Fruit fly (Drosophila melanogaster) whole organism, embryonic: ENCODE measurements around the gene THG.

Source experiments
- CG10267 ChIP-seq: fragments of 200-800 bp; sonication (Bioruptor generic); optimal IDR thresholded peaks from 2 replicates; lab custom pipeline; 2018; ENCODE audit warnings: missing biosample characterization, mild to moderate bottlenecking, missing genetic modification characterization, moderate library complexity
- CG10543 ChIP-seq: fragments of 200-800 bp; sonication (Bioruptor generic); optimal IDR thresholded peaks from 3 replicates; lab custom pipeline; 2017; ENCODE audit warnings: missing biosample characterization, mild to moderate bottlenecking, missing genetic modification characterization, moderate library complexity
- CG10654 ChIP-seq: fragments of 200-800 bp; sonication (Bioruptor generic); optimal IDR thresholded peaks from 2 replicates; lab custom pipeline; 2016; ENCODE audit warnings: missing biosample characterization, missing genetic modification characterization
- CG11456 ChIP-seq: fragments of 200-800 bp; sonication (Bioruptor generic); IDR thresholded peaks from 3 replicates; pipeline ENCODE4 v1.3.6; 2022; ENCODE audit warnings: missing biosample characterization, missing genetic modification characterization
- CG12155 ChIP-seq: fragments of 200-800 bp; sonication (Bioruptor generic); optimal IDR thresholded peaks from 3 replicates; lab custom pipeline; 2016; ENCODE audit warnings: missing biosample characterization, missing genetic modification characterization
- CG12236 ChIP-seq: fragments of 200-800 bp; sonication (Bioruptor generic); optimal IDR thresholded peaks from 2 replicates; lab custom pipeline; 2016; ENCODE audit warnings: missing biosample characterization, missing genetic modification characterization
- CG15514 ChIP-seq: fragments of 200-800 bp; sonication (Bioruptor generic); optimal IDR thresholded peaks from 3 replicates; lab custom pipeline; 2017; ENCODE audit warnings: missing biosample characterization, missing genetic modification characterization, mild to moderate bottlenecking, moderate library complexity, missing genetic modification reagents
- CG17612 ChIP-seq: fragments of 200-800 bp; sonication (Bioruptor generic); IDR thresholded peaks from 2 replicates; pipeline ENCODE4 v1.3.6; 2022; ENCODE audit warnings: missing biosample characterization, missing genetic modification characterization
- CG32532 ChIP-seq: fragments of 200-800 bp; sonication (Bioruptor generic); IDR thresholded peaks from 2 replicates; pipeline ENCODE4 v1.3.6; 2022; ENCODE audit warnings: missing biosample characterization, missing genetic modification characterization
- CG34224 ChIP-seq: fragments of 200-800 bp; sonication (Bioruptor generic); IDR thresholded peaks from 3 replicates; pipeline ENCODE4 v1.3.6; 2022; ENCODE audit warnings: missing biosample characterization, missing genetic modification characterization; ENCODE audit not compliant: partially characterized antibody
- CG42726 ChIP-seq: fragments of 200-800 bp; sonication (Bioruptor generic); IDR thresholded peaks from 2 replicates; pipeline ENCODE4 v1.3.6; 2022; ENCODE audit warnings: missing biosample characterization, missing genetic modification characterization; ENCODE audit not compliant: partially characterized antibody
- CG7987 ChIP-seq: fragments of 200-800 bp; sonication (Bioruptor generic); optimal IDR thresholded peaks from 2 replicates; lab custom pipeline; 2018; ENCODE audit warnings: missing biosample characterization, mild to moderate bottlenecking, missing genetic modification characterization, moderate library complexity
- CG9932 ChIP-seq: fragments of 200-800 bp; sonication (Bioruptor generic); IDR thresholded peaks from 2 replicates; pipeline ENCODE4 v1.3.6; 2022; ENCODE audit warnings: missing biosample characterization, missing genetic modification characterization
- CHES-1-like ChIP-seq: fragments of 200-800 bp; sonication (Bioruptor generic); optimal IDR thresholded peaks from 2 replicates; lab custom pipeline; 2016; ENCODE audit warnings: missing biosample characterization, missing genetic modification characterization
- Dad ChIP-seq: fragments of 200-800 bp; sonication (Bioruptor generic); optimal IDR thresholded peaks from 3 replicates; lab custom pipeline; 2016; ENCODE audit warnings: missing biosample characterization, missing genetic modification characterization
- Dp ChIP-seq: fragments of 200-800 bp; sonication (Bioruptor generic); optimal IDR thresholded peaks from 2 replicates; lab custom pipeline; 2018; ENCODE audit warnings: missing biosample characterization, mild to moderate bottlenecking, missing genetic modification characterization, moderate library complexity
- E2f2 ChIP-seq: fragments of 200-800 bp; sonication (Bioruptor generic); IDR thresholded peaks from 2 replicates; pipeline ENCODE4 v1.3.6; 2022; ENCODE audit warnings: missing biosample characterization, missing genetic modification characterization
- Ets65A ChIP-seq: fragments of 200-800 bp; sonication (Bioruptor generic); peaks from one replicate; lab custom pipeline; 2016; ENCODE audit warnings: missing biosample characterization, missing genetic modification characterization
- H15 ChIP-seq: fragments of 200-800 bp; sonication (Bioruptor generic); IDR thresholded peaks from 3 replicates; pipeline ENCODE4 v1.3.6; 2022; ENCODE audit warnings: missing biosample characterization, missing genetic modification characterization
- HLH3B ChIP-seq: fragments of 200-800 bp; sonication (Bioruptor generic); IDR thresholded peaks from 2 replicates; pipeline ENCODE4 v1.3.6; 2022; ENCODE audit warnings: missing biosample characterization, missing genetic modification characterization
- HLH54F ChIP-seq: fragments of 200-800 bp; sonication (Bioruptor generic); optimal IDR thresholded peaks from 3 replicates; lab custom pipeline; 2016; ENCODE audit warnings: missing biosample characterization, missing genetic modification characterization
- Hr3 ChIP-seq: fragments of 200-800 bp; sonication (Bioruptor generic); optimal IDR thresholded peaks from 3 replicates; lab custom pipeline; 2016; ENCODE audit warnings: missing biosample characterization, missing genetic modification characterization
- MBD-R2 ChIP-seq: fragments of 200-800 bp; sonication (Bioruptor generic); IDR thresholded peaks from 2 replicates; pipeline ENCODE4 v1.3.6; 2022; ENCODE audit warnings: missing biosample characterization, missing genetic modification characterization
- Mrtf ChIP-seq: fragments of 200-800 bp; sonication (Bioruptor generic); IDR thresholded peaks from 3 replicates; pipeline ENCODE4 v1.3.6; 2022; ENCODE audit warnings: missing biosample characterization, missing genetic modification characterization
- Trl ChIP-seq, 3 experiments: fragments of >200 bp in 2 of 3; fragments of 200-800 bp in 1 of 3; sonication (Bioruptor generic) in 1 of 3; optimal IDR thresholded peaks; 2 replicates in 1 of 3; 3 replicates in 2 of 3; lab custom pipeline; 2016 to 2017; ENCODE audit warnings: missing biosample characterization in 1 of 3, missing genetic modification characterization in 1 of 3
- al ChIP-seq: fragments of 200-800 bp; sonication (Bioruptor generic); IDR thresholded peaks from 2 replicates; pipeline ENCODE4 v1.3.6; 2022; ENCODE audit warnings: missing biosample characterization, missing genetic modification characterization
- bbx ChIP-seq: fragments of 200-800 bp; sonication (Bioruptor generic); IDR thresholded peaks from 2 replicates; pipeline ENCODE4 v1.3.6; 2022; ENCODE audit warnings: missing biosample characterization, missing genetic modification characterization; ENCODE audit not compliant: partially characterized antibody
- chif ChIP-seq, 2 experiments: fragments of 200-800 bp; sonication (Bioruptor generic); optimal IDR thresholded peaks; 3 replicates each; lab custom pipeline; 2016; ENCODE audit warnings: missing biosample characterization in 2 of 2, missing genetic modification characterization in 2 of 2
- chm ChIP-seq: fragments of 200-800 bp; sonication (Bioruptor generic); IDR thresholded peaks from 2 replicates; pipeline ENCODE4 v1.3.6; 2022; ENCODE audit warnings: missing biosample characterization, missing genetic modification characterization
- disco-r ChIP-seq: fragments of 200-800 bp; sonication (Bioruptor generic); optimal IDR thresholded peaks from 2 replicates; lab custom pipeline; 2016; ENCODE audit warnings: missing biosample characterization, missing genetic modification characterization
- fu2 ChIP-seq: fragments of 200-800 bp; sonication (Bioruptor generic); optimal IDR thresholded peaks from 2 replicates; lab custom pipeline; 2016; ENCODE audit warnings: missing biosample characterization, missing genetic modification characterization
- gce ChIP-seq: fragments of 200-800 bp; sonication (Bioruptor generic); IDR thresholded peaks from 3 replicates; pipeline ENCODE4 v1.3.6; 2022; ENCODE audit warnings: missing biosample characterization, missing genetic modification characterization
- gsb ChIP-seq: fragments of 200-800 bp; sonication (Bioruptor generic); IDR thresholded peaks from 2 replicates; pipeline ENCODE4 v1.3.6; 2022; ENCODE audit warnings: missing biosample characterization, missing genetic modification characterization
- gt ChIP-seq: fragments of 200-800 bp; sonication (Bioruptor generic); IDR thresholded peaks from 2 replicates; pipeline ENCODE4 v1.3.6; 2022; ENCODE audit warnings: missing biosample characterization, missing genetic modification characterization
- insv ChIP-seq, 2 experiments: fragments of 200-800 bp; sonication (Bioruptor generic); optimal IDR thresholded peaks; 3 replicates each; lab custom pipeline; 2016 to 2018; ENCODE audit warnings: missing biosample characterization in 2 of 2, missing genetic modification characterization in 2 of 2
- kni ChIP-seq: fragments of 200-800 bp; sonication (Bioruptor generic); optimal IDR thresholded peaks from 3 replicates; lab custom pipeline; 2017; ENCODE audit warnings: mild to moderate bottlenecking, missing biosample characterization, missing genetic modification reagents, missing genetic modification characterization
- lbe ChIP-seq: fragments of 200-800 bp; sonication (Bioruptor generic); optimal IDR thresholded peaks from 2 replicates; lab custom pipeline; 2016; ENCODE audit warnings: missing biosample characterization, mild to moderate bottlenecking, missing genetic modification characterization
- lilli ChIP-seq: fragments of 200-800 bp; sonication (Bioruptor generic); optimal IDR thresholded peaks from 3 replicates; lab custom pipeline; 2016; ENCODE audit warnings: missing biosample characterization, missing genetic modification characterization
- lmd ChIP-seq: fragments of 200-800 bp; sonication (Bioruptor generic); IDR thresholded peaks from 2 replicates; pipeline ENCODE4 v1.3.6; 2022; ENCODE audit warnings: missing biosample characterization, missing genetic modification characterization
- nmo ChIP-seq: fragments of 200-800 bp; sonication (Bioruptor generic); optimal IDR thresholded peaks from 2 replicates; lab custom pipeline; 2018; ENCODE audit warnings: missing biosample characterization, mild to moderate bottlenecking, missing genetic modification characterization, moderate library complexity
- org-1 ChIP-seq: fragments of 200-800 bp; sonication (Bioruptor generic); optimal IDR thresholded peaks from 2 replicates; lab custom pipeline; 2017; ENCODE audit warnings: missing biosample characterization, missing genetic modification characterization
- pfk ChIP-seq: fragments of 200-800 bp; sonication (Bioruptor generic); optimal IDR thresholded peaks from 2 replicates; lab custom pipeline; 2018; ENCODE audit warnings: missing biosample characterization, mild to moderate bottlenecking, missing genetic modification characterization, moderate library complexity
- pnt ChIP-seq: fragments of 200-800 bp; sonication (Bioruptor generic); optimal IDR thresholded peaks from 3 replicates; lab custom pipeline; 2016; ENCODE audit warnings: missing biosample characterization, missing genetic modification characterization
- pros ChIP-seq: fragments of 200-800 bp; sonication (Bioruptor generic); optimal IDR thresholded peaks from 3 replicates; lab custom pipeline; 2019; ENCODE audit warnings: missing biosample characterization, mild to moderate bottlenecking, missing genetic modification characterization, moderate library complexity
- pzg ChIP-seq: fragments of 200-800 bp; sonication (Bioruptor generic); optimal IDR thresholded peaks from 3 replicates; lab custom pipeline; 2018; ENCODE audit warnings: missing biosample characterization, mild to moderate bottlenecking, missing genetic modification characterization, moderate library complexity
- repo ChIP-seq: fragments of 200-800 bp; sonication (Bioruptor generic); optimal IDR thresholded peaks from 2 replicates; lab custom pipeline; 2016; ENCODE audit warnings: missing biosample characterization, missing genetic modification characterization
- schlank ChIP-seq: fragments of 200-800 bp; sonication (Bioruptor generic); optimal IDR thresholded peaks from 2 replicates; lab custom pipeline; 2018; ENCODE audit warnings: missing biosample characterization, mild to moderate bottlenecking, missing genetic modification characterization
- scrt ChIP-seq: fragments of 200-800 bp; sonication (Bioruptor generic); optimal IDR thresholded peaks from 2 replicates; lab custom pipeline; 2018; ENCODE audit warnings: missing biosample characterization, mild to moderate bottlenecking, missing genetic modification characterization, moderate library complexity
- toy ChIP-seq: fragments of 200-800 bp; sonication (Bioruptor generic); IDR thresholded peaks from 2 replicates; pipeline ENCODE4 v1.3.6; 2022; ENCODE audit warnings: missing biosample characterization, missing genetic modification characterization

Gene THG

DNA sequence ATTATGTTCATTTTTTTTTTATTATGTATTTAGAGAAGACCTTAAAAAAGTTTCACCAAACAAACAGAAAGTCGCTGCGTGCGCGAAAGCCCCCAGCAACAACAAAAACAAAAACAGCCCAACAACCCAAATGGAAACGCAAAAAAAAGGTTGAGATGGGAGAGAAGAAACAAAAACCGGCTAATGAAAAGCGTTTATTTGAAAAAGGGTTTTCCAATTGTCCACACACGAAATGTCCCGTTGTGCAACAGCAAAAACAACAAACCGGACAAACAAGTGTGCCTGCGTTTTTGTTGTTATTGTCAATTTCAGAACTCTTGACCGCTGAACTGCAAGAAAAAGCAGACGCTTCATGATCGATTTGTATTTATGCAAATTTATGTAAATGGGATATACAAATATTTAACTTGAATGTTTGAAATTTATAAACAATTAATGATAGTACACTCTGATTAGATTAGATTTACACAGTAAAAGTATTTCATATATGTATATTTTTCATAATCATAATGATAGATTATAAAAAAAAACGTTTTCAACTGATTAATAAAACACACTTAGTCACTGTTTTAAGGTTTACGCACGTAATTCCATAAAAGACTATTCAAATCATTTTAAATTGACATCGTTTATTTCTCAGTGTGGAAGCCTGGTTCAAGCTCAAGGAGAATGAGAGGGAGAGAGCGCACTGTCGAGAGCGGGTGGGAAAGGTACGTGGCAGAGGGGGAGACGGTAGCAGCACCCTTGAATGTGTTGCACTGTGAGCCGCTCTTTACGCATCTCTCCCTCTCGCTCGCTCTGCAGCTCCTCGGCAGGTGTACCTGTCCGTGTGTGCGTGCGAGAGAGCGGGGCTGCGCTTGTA is 47.1 kb upstream of the THG start (continued):
- TF ChIP-seq CG17612 (no peak), pzg (GFP tag; lab: Kevin White, UChicago) (no peak), Dp (GFP tag; lab: Kevin White, UChicago) (no peak), HLH3B (GFP tag; lab: Robert Waterston, UW) (peak; percentile 63), disco-r (no peak), fu2 (GFP tag; lab: Kevin White, UChicago) (no peak), kni (GFP tag; lab: Kevin White, UChicago) (no peak), CHES-1-like (GFP tag; lab: Kevin White, UChicago) (no peak), Mrtf (GFP tag; lab: Robert Waterston, UW) (peak; percentile 68; the same call in 2 of the 3 replicates), gsb (no peak), MBD-R2 (no peak; the same call in 1 of the 2 replicates), lilli (GFP tag; lab: Kevin White, UChicago) (peak; percentile 48), CG34224 (GFP tag; lab: Robert Waterston, UW) (no peak), pnt (GFP tag; lab: Kevin White, UChicago) (no peak), CG7987 (GFP tag; lab: Kevin White, UChicago) (peak; percentile 54), CG11456 (GFP tag; lab: Robert Waterston, UW) (no peak), CG10654 (peak; percentile 73), chif (GFP tag; optimal IDR thresholded peaks at IDR 0.05; lab: Kevin White, UChicago) (peak in 1 of 2 experiments; percentile 8), CG9932 (GFP tag; lab: Robert Waterston, UW) (peak; percentile 51), Dad (GFP tag; lab: Kevin White, UChicago) (no peak), CG12236 (GFP tag; lab: Kevin White, UChicago) (no peak), lmd (GFP tag; lab: Robert Waterston, UW) (peak; percentile 77), Ets65A (GFP tag; lab: Kevin White, UChicago) (peak; percentile 89), toy (GFP tag; lab: Robert Waterston, UW) (peak; percentile 39; the same call in 1 of the 2 replicates), bbx (no peak), CG10543 (GFP tag; lab: Kevin White, UChicago) (peak; percentile 10), Hr3 (GFP tag; lab: Kevin White, UChicago) (peak; percentile 76), chm (GFP tag; lab: Robert Waterston, UW) (peak; percentile 38), CG12155 (GFP tag; lab: Kevin White, UChicago) (peak; percentile 41), H15 (GFP tag; lab: Robert Waterston, UW) (peak; percentile 63; the same call in 2 of the 3 replicates), org-1 (peak; percentile 67), pros (GFP tag; lab: Kevin White, UChicago) (no peak), CG15514 (GFP tag; lab: Kevin White, UChicago) (peak; percentile 34), lbe (peak; percentile 59), repo (GFP tag; lab: Kevin White, UChicago) (no peak), schlank (tag; lab: Kevin White, UChicago) (no peak), scrt (GFP tag; lab: Kevin White, UChicago) (peak; percentile 31), E2f2 (peak; percentile 37; the same call in 1 of the 2 replicates), CG42726 (GFP tag; lab: Robert Waterston, UW) (no peak), gce (GFP tag; lab: Robert Waterston, UW) (0 out of 3 replicates have a peak, but pooled peaks have one; percentile 29), CG10267 (tag; lab: Kevin White, UChicago) (peak; percentile 85), Trl (optimal IDR thresholded peaks at IDR 0.05; lab: Kevin White, UChicago) (peak; percentile 66 to 94), Trl (GFP tag; optimal IDR thresholded peaks at IDR 0.05; lab: Kevin White, UChicago) (peak; percentile 20), al (GFP tag; lab: Robert Waterston, UW) (peak; percentile 43), pfk (GFP tag; lab: Kevin White, UChicago) (no peak), insv (GFP tag; optimal IDR thresholded peaks at IDR 0.05; lab: Kevin White, UChicago) (no peak), HLH54F (no peak), nmo (peak; percentile 91), gt (GFP tag; lab: Robert Waterston, UW) (peak; percentile 45; the same call in 1 of the 2 replicates), CG32532 (GFP tag; lab: Robert Waterston, UW) (peak; percentile 57; the same call in 1 of the 2 replicates)
